Fruit fly (Drosophila melanogaster): ENCODE results near the gene CG7330.

DNA sequence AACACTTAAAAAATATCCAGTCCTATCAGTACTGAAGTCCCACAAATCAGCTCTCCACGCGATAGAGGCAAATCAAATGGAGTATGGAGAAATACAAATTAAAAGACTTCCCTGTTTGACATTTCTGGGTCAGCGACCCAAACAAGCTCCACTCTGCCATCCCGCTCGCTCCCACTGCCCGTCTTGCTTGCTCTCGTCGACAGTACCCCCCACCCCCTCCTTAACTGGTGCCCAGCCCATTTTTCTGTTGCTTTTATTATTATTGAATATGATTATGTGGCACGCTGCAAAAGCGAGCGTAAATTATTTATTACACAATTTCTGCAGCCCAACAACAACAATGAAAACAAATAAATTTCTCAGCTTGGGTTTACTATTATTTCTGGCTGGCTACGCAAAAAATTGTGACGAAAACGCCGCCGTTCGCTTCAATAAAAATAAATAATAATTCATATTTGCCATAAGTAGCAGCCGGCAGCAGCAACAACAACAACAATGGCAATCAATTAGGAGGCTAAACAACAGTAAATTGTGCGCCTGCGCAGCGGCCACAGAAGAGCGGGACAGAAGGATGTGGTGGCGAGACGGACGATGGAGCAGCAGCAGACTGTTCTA lies 39.9 kb downstream of the CG7330 start:
- no peak for TF ChIP-seq CG13204 (GFP tag; optimal IDR thresholded peaks at IDR 0.05)
- no peak for TF ChIP-seq Pif1B (GFP tag; optimal IDR thresholded peaks at IDR 0.05)
- no peak for TF ChIP-seq Ets98B (GFP tag; IDR thresholded peaks at IDR 0.05)
- no peak for TF ChIP-seq CG8159 (tag; optimal IDR thresholded peaks at IDR 0.05)
- TF ChIP-seq CG17806 (tag; optimal IDR thresholded peaks at IDR 0.05): no peak
- no peak for TF ChIP-seq CG34367 (tag; optimal IDR thresholded peaks at IDR 0.05)
- no peak for TF ChIP-seq CG15710 (tag; optimal IDR thresholded peaks at IDR 0.05)

All from whole organism, pupa.